Fruit fly (Drosophila melanogaster): Measurements from ENCODE around the gene Cph.
A peak's percentile ranks its signal among the peaks of the same experiment; 100 is the strongest.

The Cph gene

DNA sequence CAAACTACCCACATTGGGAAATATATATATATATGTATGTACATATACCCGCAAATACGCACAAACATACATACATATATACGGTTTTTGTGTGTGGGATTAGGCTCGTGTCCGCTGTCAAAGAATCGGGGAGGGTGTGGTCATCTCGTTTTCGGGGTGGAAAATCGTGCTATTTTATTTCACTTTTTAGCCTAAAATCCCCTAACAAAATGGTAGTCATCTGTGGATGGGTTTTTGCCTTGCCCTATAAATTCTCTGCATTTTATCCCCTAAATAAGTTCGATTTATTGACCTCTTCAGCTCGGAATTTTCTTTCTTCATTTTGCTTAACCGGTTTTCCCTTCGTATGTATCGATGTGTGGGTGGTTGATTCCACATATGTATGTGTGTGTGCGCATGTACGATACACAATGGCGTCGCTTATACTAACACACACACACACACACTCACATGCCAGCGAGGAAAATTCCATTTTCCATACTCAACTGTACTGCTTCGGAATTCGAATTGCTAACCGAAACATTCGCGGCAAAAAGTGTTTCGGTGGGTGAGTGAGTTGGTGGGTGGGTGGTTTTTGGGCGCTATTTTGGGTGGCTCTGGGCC is 21.8 kb downstream of the Cph start:
- TF ChIP-seq CG8319 (GFP tag; optimal IDR thresholded peaks at IDR 0.05) = no peak
- TF ChIP-seq topi (GFP tag; optimal IDR thresholded peaks at IDR 0.05) = no peak
- no peak for TF ChIP-seq dsx (GFP tag; optimal IDR thresholded peaks at IDR 0.05; ENCODE audit: poor library complexity, severe bottlenecking)
- no peak for TF ChIP-seq cyc (GFP tag; optimal IDR thresholded peaks at IDR 0.05)
- TF ChIP-seq CG34406 (GFP tag; optimal IDR thresholded peaks at IDR 0.05) = no peak
- TF ChIP-seq Eip78C (GFP tag) = no peak
- no peak for TF ChIP-seq eg (GFP tag; IDR thresholded peaks at IDR 0.05)
- no peak for TF ChIP-seq CG32006 (GFP tag; optimal IDR thresholded peaks at IDR 0.05)
- TF ChIP-seq Met (GFP tag; optimal IDR thresholded peaks at IDR 0.05) = no peak
- TF ChIP-seq CG6808 (GFP tag; optimal IDR thresholded peaks at IDR 0.05) = no peak
- no peak for TF ChIP-seq achi (GFP tag; optimal IDR thresholded peaks at IDR 0.05)
- TF ChIP-seq CG15336 (GFP tag; IDR thresholded peaks at IDR 0.05) = no peak

DNA sequence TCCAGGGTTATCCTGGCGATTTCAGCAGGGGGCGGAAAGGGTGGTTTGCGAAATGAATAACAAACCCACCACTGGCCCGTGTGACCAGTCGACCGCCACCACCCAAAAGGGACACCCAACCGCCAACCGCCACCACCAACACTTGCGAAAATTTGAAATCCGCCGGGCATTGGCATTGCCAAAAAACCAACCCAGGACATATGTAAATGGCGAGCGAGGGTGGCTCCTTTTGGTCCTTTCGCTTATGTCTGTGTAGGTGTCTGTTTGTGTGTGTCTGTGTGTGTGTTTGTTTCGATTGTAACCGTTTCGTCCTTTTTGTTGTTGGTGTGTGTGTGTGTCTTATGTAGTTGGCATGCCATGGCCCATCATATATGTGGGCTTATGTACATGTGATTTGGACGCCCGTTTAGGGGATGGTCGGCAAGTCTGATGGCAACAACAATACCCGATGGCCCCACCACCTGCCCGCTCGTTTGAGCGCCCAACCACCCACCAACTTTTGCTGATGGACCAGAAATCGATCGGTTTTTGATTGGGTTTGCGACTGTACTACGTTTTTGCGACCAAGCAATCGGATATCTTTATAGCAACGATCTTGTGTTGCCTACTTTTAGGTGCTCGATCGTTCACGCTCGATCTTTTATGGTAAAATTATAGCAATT is 24.4 kb downstream of the Cph start:
- TF ChIP-seq CG8632 (GFP tag; optimal IDR thresholded peaks at IDR 0.05) = no peak
- TF ChIP-seq salr (GFP tag; optimal IDR thresholded peaks at IDR 0.05) = no peak
- no peak for TF ChIP-seq esn (GFP tag; optimal IDR thresholded peaks at IDR 0.05)
- no peak for TF ChIP-seq net (GFP tag; optimal IDR thresholded peaks at IDR 0.05)
- no peak for TF ChIP-seq Lpt (GFP tag; optimal IDR thresholded peaks at IDR 0.05)
- TF ChIP-seq cyc (GFP tag; optimal IDR thresholded peaks at IDR 0.05) = no peak
- TF ChIP-seq Sox15 (GFP tag; optimal IDR thresholded peaks at IDR 0.05) = no peak
- no peak for TF ChIP-seq dsx (GFP tag; optimal IDR thresholded peaks at IDR 0.05; ENCODE audit: poor library complexity, severe bottlenecking)

DNA sequence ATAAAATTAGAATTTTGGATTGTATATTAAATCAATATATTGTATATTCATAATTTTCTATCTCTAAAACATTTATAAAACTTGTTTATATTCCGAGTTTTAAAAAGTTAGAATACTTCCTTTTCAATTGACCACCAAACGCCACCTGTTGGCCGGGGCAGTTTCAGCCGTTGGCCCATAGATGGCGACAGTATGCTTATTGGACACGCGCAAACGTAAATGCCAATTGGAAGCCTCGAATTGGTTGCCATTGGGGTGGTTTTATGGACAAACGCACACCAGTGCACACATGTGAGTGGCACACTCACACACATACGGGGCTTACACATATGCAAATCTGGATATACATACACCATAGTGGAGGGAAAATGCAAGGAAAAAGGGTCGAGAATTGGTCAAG is 25.0 kb downstream of the Cph start:
- TF ChIP-seq net (GFP tag; optimal IDR thresholded peaks at IDR 0.05) (no peak), CG3919 (GFP tag; optimal IDR thresholded peaks at IDR 0.05) (peak; percentile 15), Met (GFP tag; optimal IDR thresholded peaks at IDR 0.05) (peak; percentile 4), pdm3 (GFP tag; optimal IDR thresholded peaks at IDR 0.05) (no peak), acj6 (GFP tag; optimal IDR thresholded peaks at IDR 0.05) (no peak), esn (GFP tag; optimal IDR thresholded peaks at IDR 0.05) (peak; percentile 23), CG11294 (GFP tag; IDR thresholded peaks at IDR 0.05) (no peak), Sox14 (GFP tag; optimal IDR thresholded peaks at IDR 0.05) (no peak), fkh (GFP tag; optimal IDR thresholded peaks at IDR 0.05) (no peak), CG31627 (GFP tag; optimal IDR thresholded peaks at IDR 0.05) (peak; percentile 10), ss (GFP tag; optimal IDR thresholded peaks at IDR 0.05) (peak in 1 of 2 experiments; percentile 16)

DNA sequence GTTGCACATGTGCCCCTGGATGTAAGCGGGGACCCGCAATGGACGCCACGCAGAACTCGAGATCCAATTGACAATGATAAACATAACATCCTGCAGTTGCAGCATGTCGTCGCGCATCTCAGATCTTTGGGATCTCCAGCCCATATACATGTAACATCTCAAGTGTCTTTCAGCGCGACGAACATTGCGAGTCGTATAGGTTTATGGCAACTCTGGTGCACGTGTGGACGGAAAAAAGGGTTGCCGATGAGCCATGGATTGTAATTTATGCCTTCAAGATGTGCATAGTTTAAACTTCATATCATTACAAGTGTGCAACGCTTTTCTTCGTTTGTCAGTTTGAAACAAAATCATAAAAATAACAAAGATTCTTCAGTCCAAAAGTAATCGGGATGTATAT is 26.0 kb downstream of the Cph start:
- TF ChIP-seq esn (GFP tag; optimal IDR thresholded peaks at IDR 0.05) = no peak
- no peak for TF ChIP-seq lz (GFP tag; optimal IDR thresholded peaks at IDR 0.05)
- no peak for TF ChIP-seq pdm3 (GFP tag; optimal IDR thresholded peaks at IDR 0.05)
- TF ChIP-seq Eip78C (GFP tag) = no peak
- TF ChIP-seq Hr4 (GFP tag; optimal IDR thresholded peaks at IDR 0.05) = no peak
- TF ChIP-seq CG11762 (GFP tag; optimal IDR thresholded peaks at IDR 0.05; ENCODE audit: insufficient read depth) = no peak

DNA sequence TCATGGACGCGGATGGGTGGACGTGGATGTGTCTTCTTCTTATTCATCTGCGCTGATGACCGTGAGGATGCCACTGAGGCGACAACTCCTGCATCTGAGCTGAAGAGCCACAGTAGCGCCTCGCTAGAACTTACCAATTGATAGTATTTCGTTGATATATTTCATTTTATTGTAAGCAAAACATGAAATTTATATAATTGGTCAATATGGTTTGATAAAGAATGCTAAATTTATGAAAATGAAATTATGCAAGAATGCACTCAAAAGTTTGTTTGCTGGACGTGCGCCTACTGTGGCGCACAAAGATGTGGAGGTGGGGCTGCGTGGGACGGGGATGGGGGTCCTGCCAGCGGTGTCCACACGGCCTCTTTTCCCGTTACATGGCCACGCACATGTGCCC is 28.8 kb downstream of the Cph start:
- TF ChIP-seq svp (GFP tag) (no peak), CG15336 (GFP tag; IDR thresholded peaks at IDR 0.05) (no peak), Sox102F (GFP tag; optimal IDR thresholded peaks at IDR 0.05) (no peak), Eip78C (GFP tag) (peak; percentile 70), Smox (GFP tag; optimal IDR thresholded peaks at IDR 0.05) (no peak), CG7368 (GFP tag; optimal IDR thresholded peaks at IDR 0.05) (no peak), dac (GFP tag; optimal IDR thresholded peaks at IDR 0.05) (no peak), CG11902 (GFP tag; optimal IDR thresholded peaks at IDR 0.05) (no peak), CG16779 (tag; optimal IDR thresholded peaks at IDR 0.05) (no peak), CG10669 (GFP tag; optimal IDR thresholded peaks at IDR 0.05) (peak; percentile 28), Gug (GFP tag; IDR thresholded peaks at IDR 0.05) (no peak), CG8319 (GFP tag; optimal IDR thresholded peaks at IDR 0.05) (no peak), topi (GFP tag; optimal IDR thresholded peaks at IDR 0.05) (no peak), lz (GFP tag; optimal IDR thresholded peaks at IDR 0.05) (no peak), CG6163 (GFP tag; IDR thresholded peaks at IDR 0.05) (no peak), net (GFP tag; optimal IDR thresholded peaks at IDR 0.05) (no peak), CG11762 (GFP tag; optimal IDR thresholded peaks at IDR 0.05; ENCODE audit: insufficient read depth) (no peak), Met (GFP tag; optimal IDR thresholded peaks at IDR 0.05) (no peak), CG8119 (GFP tag; IDR thresholded peaks at IDR 0.05) (no peak), CG10631 (GFP tag; optimal IDR thresholded peaks at IDR 0.05) (peak; percentile 12), dsx (GFP tag; optimal IDR thresholded peaks at IDR 0.05; ENCODE audit: poor library complexity, severe bottlenecking) (peak; percentile 4), salr (GFP tag; optimal IDR thresholded peaks at IDR 0.05) (no peak), esn (GFP tag; optimal IDR thresholded peaks at IDR 0.05) (no peak), acj6 (GFP tag; optimal IDR thresholded peaks at IDR 0.05) (no peak), CG34406 (GFP tag; optimal IDR thresholded peaks at IDR 0.05) (no peak), cyc (GFP tag; optimal IDR thresholded peaks at IDR 0.05) (no peak)
